Worm (Caenorhabditis elegans) whole organism, mixed stage, embryonic: ENCODE results near the gene F22F7.7.

Experiments
- ceh-39 ChIP-seq: fragments of 150-350 bp; optimal IDR thresholded peaks from 2 replicates; lab custom pipeline; 2014; ENCODE audit warnings: missing biosample characterization, missing genetic modification characterization
- nhr-28 ChIP-seq: fragments of 150-350 bp; optimal IDR thresholded peaks from 2 replicates; lab custom pipeline; 2014; ENCODE audit warnings: missing biosample characterization, missing genetic modification characterization

- TF ChIP-seq ceh-39 (tag; lab: Kevin White, UChicago) (no peak), nhr-28 (no peak)
Observed at ce11 chrV:2185486-2185885, 45.6 kb upstream of the F22F7.7 start.
